Worm (Caenorhabditis elegans) whole organism, L3 larva: ENCODE results near the gene mig-14.

Experiments
- R02D3.7 ChIP-seq: fragments of 150-350 bp; optimal IDR thresholded peaks from 2 replicates; lab custom pipeline; 2014; ENCODE audit warnings: missing biosample characterization, missing genetic modification characterization
- ZK546.5 ChIP-seq: sonication (generic microtip); optimal IDR thresholded peaks from 2 replicates; lab custom pipeline; 2017; ENCODE audit warnings: missing biosample characterization, missing genetic modification characterization
- ama-1 ChIP-seq: fragments of 150-350 bp; optimal IDR thresholded peaks from 2 replicates; lab custom pipeline; 2018
- ceh-16 ChIP-seq: sonication (generic microtip); optimal IDR thresholded peaks from 2 replicates; lab custom pipeline; 2017; ENCODE audit warnings: missing biosample characterization, missing genetic modification characterization
- ceh-82 ChIP-seq: fragments of 150-350 bp; optimal IDR thresholded peaks from 2 replicates; lab custom pipeline; 2014; ENCODE audit warnings: missing biosample characterization, missing genetic modification characterization
- ceh-9 ChIP-seq: sonication (generic microtip); optimal IDR thresholded peaks from 2 replicates; lab custom pipeline; 2018; ENCODE audit warnings: missing biosample characterization, missing genetic modification characterization
- daf-12 ChIP-seq: fragments of 150-350 bp; optimal IDR thresholded peaks from 2 replicates; lab custom pipeline; 2014; ENCODE audit warnings: missing biosample characterization, missing genetic modification reagents, missing genetic modification characterization
- egl-5 ChIP-seq: fragments of 150-350 bp; optimal IDR thresholded peaks from 2 replicates; lab custom pipeline; 2017; ENCODE audit warnings: missing biosample characterization, missing genetic modification reagents, missing genetic modification characterization, inconsistent platforms
- elt-1 ChIP-seq: fragments of 150-350 bp; optimal IDR thresholded peaks from 2 replicates; lab custom pipeline; 2014; ENCODE audit warnings: missing biosample characterization, missing genetic modification characterization
- elt-2 ChIP-seq: sonication (generic microtip); optimal IDR thresholded peaks from 2 replicates; lab custom pipeline; 2016; ENCODE audit warnings: missing genetic modification reagents, mild to moderate bottlenecking, missing genetic modification characterization, missing compliant biosample characterization
- elt-3 ChIP-seq, 3 experiments: fragments of 150-350 bp in 1 of 3; sonication (generic microtip) in 2 of 3; optimal IDR thresholded peaks; 2 replicates in 2 of 3; 4 replicates in 1 of 3; lab custom pipeline; 2014 to 2017; ENCODE audit warnings: missing biosample characterization in 3 of 3, missing genetic modification characterization in 3 of 3
- fkh-10 ChIP-seq: sonication (generic microtip); optimal IDR thresholded peaks from 2 replicates; lab custom pipeline; 2017; ENCODE audit warnings: missing biosample characterization, missing genetic modification reagents, missing genetic modification characterization
- fkh-2 ChIP-seq: fragments of 150-350 bp; optimal IDR thresholded peaks from 2 replicates; lab custom pipeline; 2014; ENCODE audit warnings: missing biosample characterization, missing genetic modification reagents, missing genetic modification characterization
- fos-1 ChIP-seq: fragments of 150-350 bp; optimal IDR thresholded peaks from 2 replicates; lab custom pipeline; 2014; ENCODE audit warnings: missing biosample characterization, missing genetic modification characterization
- hmg-11 ChIP-seq: sonication (generic microtip); optimal IDR thresholded peaks from 2 replicates; lab custom pipeline; 2016; ENCODE audit warnings: missing genetic modification characterization, missing compliant biosample characterization
- jun-1 ChIP-seq: fragments of 150-350 bp; optimal IDR thresholded peaks from 2 replicates; lab custom pipeline; 2014; ENCODE audit warnings: missing biosample characterization, missing genetic modification reagents, missing genetic modification characterization
- lin-15B ChIP-seq: fragments of 150-350 bp; optimal IDR thresholded peaks from 2 replicates; lab custom pipeline; 2014; ENCODE audit warnings: missing biosample characterization, missing genetic modification characterization
- lsy-12 ChIP-seq: sonication (generic microtip); optimal IDR thresholded peaks from 2 replicates; lab custom pipeline; 2016; ENCODE audit warnings: mild to moderate bottlenecking, missing genetic modification characterization, missing compliant biosample characterization
- mdl-1 ChIP-seq: fragments of 150-350 bp; optimal IDR thresholded peaks from 2 replicates; lab custom pipeline; 2014; ENCODE audit warnings: missing biosample characterization, missing genetic modification characterization
- nfya-1 ChIP-seq: sonication (generic microtip); optimal IDR thresholded peaks from 2 replicates; lab custom pipeline; 2017; ENCODE audit warnings: missing genetic modification characterization, mild to moderate bottlenecking, missing compliant biosample characterization, antibody characterized with exemption, moderate library complexity; ENCODE audit not compliant: insufficient read depth
- nhr-11 ChIP-seq: fragments of 150-350 bp; optimal IDR thresholded peaks from 2 replicates; lab custom pipeline; 2014; ENCODE audit warnings: missing biosample characterization, missing genetic modification characterization
- nhr-12 ChIP-seq: fragments of 150-350 bp; optimal IDR thresholded peaks from 2 replicates; lab custom pipeline; 2014; ENCODE audit warnings: missing biosample characterization, missing genetic modification characterization
- nhr-23 ChIP-seq: fragments of 150-350 bp; optimal IDR thresholded peaks from 2 replicates; lab custom pipeline; 2014; ENCODE audit warnings: missing biosample characterization, missing genetic modification reagents, missing genetic modification characterization
- nhr-67 ChIP-seq: fragments of 150-350 bp; optimal IDR thresholded peaks from 2 replicates; lab custom pipeline; 2014; ENCODE audit warnings: missing biosample characterization, missing genetic modification characterization
- nhr-76 ChIP-seq: fragments of 150-350 bp; sonication (generic microtip); optimal IDR thresholded peaks from 5 replicates; lab custom pipeline; 2014; ENCODE audit warnings: missing biosample characterization, missing genetic modification characterization
- nhr-77 ChIP-seq: fragments of 150-350 bp; optimal IDR thresholded peaks from 2 replicates; lab custom pipeline; 2014; ENCODE audit warnings: missing biosample characterization, missing genetic modification characterization
- pha-4 ChIP-seq: fragments of 150-350 bp; optimal IDR thresholded peaks from 2 replicates; lab custom pipeline; 2014; ENCODE audit warnings: missing biosample characterization, missing genetic modification reagents, missing genetic modification characterization
- pqm-1 ChIP-seq: fragments of 150-350 bp; optimal IDR thresholded peaks from 2 replicates; lab custom pipeline; 2017; ENCODE audit warnings: missing biosample characterization, missing genetic modification characterization, inconsistent platforms
- sea-2 ChIP-seq: fragments of 150-350 bp; sonication (generic microtip); optimal IDR thresholded peaks from 4 replicates; lab custom pipeline; 2014; ENCODE audit warnings: missing biosample characterization, missing genetic modification reagents, missing genetic modification characterization
- skn-1 ChIP-seq: fragments of 150-350 bp; optimal IDR thresholded peaks from 2 replicates; lab custom pipeline; 2014; ENCODE audit warnings: missing biosample characterization, missing genetic modification characterization
- snpc-4 ChIP-seq: fragments of 150-350 bp; optimal IDR thresholded peaks from 2 replicates; lab custom pipeline; 2014; ENCODE audit warnings: missing biosample characterization, missing genetic modification characterization
- tbx-2 ChIP-seq: sonication (generic microtip); optimal IDR thresholded peaks from 2 replicates; lab custom pipeline; 2016; ENCODE audit warnings: mild to moderate bottlenecking, missing genetic modification characterization, missing compliant biosample characterization
- unc-39 ChIP-seq: sonication (generic microtip); optimal IDR thresholded peaks from 4 replicates; lab custom pipeline; 2017; ENCODE audit warnings: missing biosample characterization, missing genetic modification characterization
- unc-62 ChIP-seq: fragments of 150-350 bp; sonication (generic microtip); optimal IDR thresholded peaks from 4 replicates; lab custom pipeline; 2014; ENCODE audit warnings: missing biosample characterization, missing genetic modification reagents, missing genetic modification characterization
- zag-1 ChIP-seq: fragments of 150-350 bp; optimal IDR thresholded peaks from 2 replicates; lab custom pipeline; 2014; ENCODE audit warnings: missing biosample characterization, missing genetic modification characterization
- ztf-11 ChIP-seq: fragments of 150-350 bp; optimal IDR thresholded peaks from 2 replicates; lab custom pipeline; 2014; ENCODE audit warnings: missing biosample characterization, missing genetic modification characterization
- ztf-4 ChIP-seq: fragments of 150-350 bp; optimal IDR thresholded peaks from 2 replicates; lab custom pipeline; 2014; ENCODE audit warnings: missing biosample characterization, missing genetic modification characterization

Gene mig-14

DNA sequence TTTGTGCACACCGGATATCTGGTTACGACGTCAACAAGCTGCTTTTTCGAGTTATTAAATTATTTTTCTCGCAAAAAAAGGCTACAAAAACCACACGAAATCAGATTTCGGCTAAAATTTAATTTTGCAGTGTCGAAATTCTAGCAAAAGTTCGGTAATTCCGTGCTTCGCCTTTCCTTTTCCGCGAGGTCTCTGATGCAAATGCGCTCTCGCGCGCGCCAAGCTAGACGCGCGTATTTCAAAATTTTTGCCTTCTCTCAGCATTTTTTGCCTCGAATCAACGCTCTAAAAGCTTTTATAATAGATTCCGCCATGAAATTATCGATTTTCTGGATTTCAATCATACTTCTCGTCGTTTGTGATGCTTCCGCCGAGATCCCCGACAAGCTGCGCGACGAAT is 18.8 kb upstream of the mig-14 start, which contains the start of gene Y54G9A.5:
Gene Y54G9A.5, plus strand, starts transcription at position 245 of the 400 bp plus-strand sequence.
- TF ChIP-seq ceh-82 (no peak), nhr-67 (no peak), zag-1 (tag; lab: Kevin White, UChicago) (no peak), nhr-77 (tag; lab: Kevin White, UChicago) (no peak), snpc-4 (tag; lab: Kevin White, UChicago) (no peak), ceh-9 (tag; lab: Kevin White, UChicago) (no peak), R02D3.7 (tag; lab: Kevin White, UChicago) (no peak), ceh-16 (tag; lab: Kevin White, UChicago) (no peak), unc-62 (no peak), tbx-2 (no peak), ama-1 (no peak), ZK546.5 (tag; lab: Kevin White, UChicago) (no peak), elt-3 (tag; optimal IDR thresholded peaks at IDR 0.05; lab: Kevin White, UChicago) (no peak), nhr-23 (tag; lab: Kevin White, UChicago) (no peak), fkh-10 (GFP tag; lab: Kevin White, UChicago) (no peak), elt-1 (tag; lab: Kevin White, UChicago) (no peak), fos-1 (no peak), nhr-12 (tag; lab: Kevin White, UChicago) (no peak), ztf-11 (no peak), fkh-2 (tag; lab: Kevin White, UChicago) (no peak)
- TF ChIP-seq, all 47 proteins: peak for 0

ce11 chrII:13723754-13724153 is 17.8 kb upstream of the mig-14 start:
- no peak for TF ChIP-seq nhr-76 (tag; lab: Kevin White, UChicago)
- no peak for TF ChIP-seq ztf-4 (tag; lab: Kevin White, UChicago)
- TF ChIP-seq elt-3 (tag; optimal IDR thresholded peaks at IDR 0.05; lab: Kevin White, UChicago), result no peak
- no peak for TF ChIP-seq skn-1
- TF ChIP-seq egl-5 (tag; lab: Kevin White, UChicago), result no peak

ce11 chrII:13725793-13726192 is 15.7 kb upstream of the mig-14 start, which contains the start of the genes Y54G9A.7 and bub-3:
Gene Y54G9A.7, minus strand, starts transcription at chrII:13725799.
Gene bub-3, plus strand, starts transcription at chrII:13726062.
- TF ChIP-seq lsy-12 (tag; lab: Kevin White, UChicago) (no peak), nfya-1 (tag; lab: Kevin White, UChicago) (peak; percentile 36), pha-4 (tag; lab: Kevin White, UChicago) (peak; percentile 42), hmg-11 (tag; lab: Kevin White, UChicago) (peak; percentile 65), lin-15B (peak; percentile 33), ama-1 (no peak)

ce11 chrII:13729416-13729815 is 12.1 kb upstream of the mig-14 start, which contains the start of gene Y54G9A.9:
Gene Y54G9A.9, plus strand, starts transcription at chrII:13729716.
- TF ChIP-seq hmg-11 (tag; lab: Kevin White, UChicago), result no peak
- no peak for TF ChIP-seq lsy-12 (tag; lab: Kevin White, UChicago)
- no peak for TF ChIP-seq daf-12 (tag; lab: Kevin White, UChicago)
- TF ChIP-seq egl-5 (tag; lab: Kevin White, UChicago), result no peak
- TF ChIP-seq zag-1 (tag; lab: Kevin White, UChicago), result no peak
- no peak for TF ChIP-seq ceh-9 (tag; lab: Kevin White, UChicago)
- TF ChIP-seq nhr-23 (tag; lab: Kevin White, UChicago), result no peak
- no peak for TF ChIP-seq nhr-11 (tag; lab: Kevin White, UChicago)
- TF ChIP-seq elt-1 (tag; lab: Kevin White, UChicago), result no peak
- no peak for TF ChIP-seq mdl-1
- no peak for TF ChIP-seq pqm-1 (tag; lab: Kevin White, UChicago)
- TF ChIP-seq elt-3 (tag; optimal IDR thresholded peaks at IDR 0.05; lab: Kevin White, UChicago), result no peak
- TF ChIP-seq sea-2 (GFP tag; lab: Kevin White, UChicago), result no peak
- no peak for TF ChIP-seq elt-2 (tag; lab: Kevin White, UChicago)
- no peak for TF ChIP-seq tbx-2
- no peak for TF ChIP-seq jun-1 (tag; lab: Kevin White, UChicago)
- no peak for TF ChIP-seq skn-1
- no peak for TF ChIP-seq pha-4 (tag; lab: Kevin White, UChicago)
- no peak for TF ChIP-seq ceh-16 (tag; lab: Kevin White, UChicago)
- no peak for TF ChIP-seq unc-39
